Worm (Caenorhabditis elegans): ENCODE measurements around the gene nhr-234.

nhr-234 gene

DNA sequence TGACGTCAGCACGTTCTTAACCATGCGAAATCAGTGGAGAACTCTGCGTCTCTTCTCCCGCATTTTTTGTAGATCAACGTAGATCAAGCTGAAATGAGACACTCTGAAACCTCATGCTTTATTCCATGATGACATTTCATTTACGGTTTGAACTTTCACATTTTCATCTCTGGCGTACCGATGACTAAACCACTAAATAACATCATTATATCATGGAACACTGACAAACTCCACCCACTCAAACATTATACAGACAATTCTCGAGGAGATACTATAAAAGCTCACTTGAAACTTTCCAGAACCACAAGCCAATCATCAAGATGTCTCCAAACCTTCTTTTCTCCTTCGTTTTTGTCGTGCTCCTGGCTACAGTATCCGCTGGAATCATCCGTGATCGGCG lies 9.6 kb upstream of the nhr-234 start, which contains the start of gene nspe-7:
TSS of gene nspe-7 (plus strand) at position 301 of the 400 bp plus-strand sequence.
- no peak for TF ChIP-seq nhr-237 (tag; optimal IDR thresholded peaks at IDR 0.05)
- TF ChIP-seq mep-1 (tag; optimal IDR thresholded peaks at IDR 0.05) = no peak
- TF ChIP-seq nhr-76 (tag; optimal IDR thresholded peaks at IDR 0.05) = no peak
- no peak for TF ChIP-seq snpc-4 (tag; optimal IDR thresholded peaks at IDR 0.05)
- no peak for TF ChIP-seq lin-32 (GFP tag; optimal IDR thresholded peaks at IDR 0.05)
- TF ChIP-seq mab-5 (tag; optimal IDR thresholded peaks at IDR 0.05) = no peak
- TF ChIP-seq elt-1 (tag; optimal IDR thresholded peaks at IDR 0.05; ENCODE audit: borderline replicate concordance, insufficient read depth) = no peak
- no peak for TF ChIP-seq ces-1 (GFP tag; optimal IDR thresholded peaks at IDR 0.05)
- TF ChIP-seq cnd-1 (tag; optimal IDR thresholded peaks at IDR 0.05) = no peak
- TF ChIP-seq ceh-43 (GFP tag; optimal IDR thresholded peaks at IDR 0.05) = no peak
- TF ChIP-seq bed-3 (GFP tag; optimal IDR thresholded peaks at IDR 0.05) = no peak
- no peak for TF ChIP-seq sem-2 (GFP tag; optimal IDR thresholded peaks at IDR 0.05)
- TF ChIP-seq M03D4.4 (tag; optimal IDR thresholded peaks at IDR 0.05) = no peak
- no peak for TF ChIP-seq unc-62 (GFP tag; optimal IDR thresholded peaks at IDR 0.05)
- TF ChIP-seq unc-39 (tag; optimal IDR thresholded peaks at IDR 0.05) = no peak
- TF ChIP-seq ztf-11 (tag; optimal IDR thresholded peaks at IDR 0.05) = no peak
- TF ChIP-seq nhr-12 (tag; optimal IDR thresholded peaks at IDR 0.05) = no peak
- no peak for TF ChIP-seq nhr-28 (tag; optimal IDR thresholded peaks at IDR 0.05)
- TF ChIP-seq sptf-1 (tag; optimal IDR thresholded peaks at IDR 0.05) = no peak

DNA sequence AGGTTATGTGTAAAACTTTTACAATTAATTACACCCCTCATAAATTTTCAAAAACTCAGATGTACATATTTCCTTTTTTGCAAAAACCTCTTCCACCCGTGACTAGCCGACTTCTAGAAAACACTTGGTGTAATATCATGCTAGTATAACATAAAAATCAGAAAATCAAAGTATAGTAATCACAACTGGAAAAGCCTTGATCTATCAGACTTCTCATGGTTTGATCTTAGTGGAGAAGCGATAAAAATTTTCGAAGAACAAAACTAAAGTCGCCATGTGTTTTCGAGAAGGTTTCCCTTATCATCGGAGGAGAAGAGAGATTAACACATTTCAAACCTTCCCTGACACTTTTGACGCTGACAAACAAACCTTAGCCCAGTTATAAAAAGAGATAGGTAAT lies 7.9 kb upstream of the nhr-234 start, which contains the start of gene nspe-5:
TSS of gene nspe-5 (plus strand) at position 301 of the 400 bp plus-strand sequence.
- TF ChIP-seq hlh-1 (tag; optimal IDR thresholded peaks at IDR 0.05) (no peak), mab-5 (tag; optimal IDR thresholded peaks at IDR 0.05) (no peak), tbx-8 (GFP tag; optimal IDR thresholded peaks at IDR 0.05) (no peak), ztf-11 (tag; optimal IDR thresholded peaks at IDR 0.05) (no peak), nhr-28 (tag; optimal IDR thresholded peaks at IDR 0.05) (no peak), nhr-76 (tag; optimal IDR thresholded peaks at IDR 0.05) (no peak), ham-2 (GFP tag; optimal IDR thresholded peaks at IDR 0.05) (no peak), nhr-237 (tag; optimal IDR thresholded peaks at IDR 0.05) (no peak), lin-13 (tag; optimal IDR thresholded peaks at IDR 0.05) (no peak), lin-32 (GFP tag; optimal IDR thresholded peaks at IDR 0.05) (no peak), mls-2 (tag; optimal IDR thresholded peaks at IDR 0.05) (no peak), ceh-43 (GFP tag; optimal IDR thresholded peaks at IDR 0.05) (no peak)

DNA sequence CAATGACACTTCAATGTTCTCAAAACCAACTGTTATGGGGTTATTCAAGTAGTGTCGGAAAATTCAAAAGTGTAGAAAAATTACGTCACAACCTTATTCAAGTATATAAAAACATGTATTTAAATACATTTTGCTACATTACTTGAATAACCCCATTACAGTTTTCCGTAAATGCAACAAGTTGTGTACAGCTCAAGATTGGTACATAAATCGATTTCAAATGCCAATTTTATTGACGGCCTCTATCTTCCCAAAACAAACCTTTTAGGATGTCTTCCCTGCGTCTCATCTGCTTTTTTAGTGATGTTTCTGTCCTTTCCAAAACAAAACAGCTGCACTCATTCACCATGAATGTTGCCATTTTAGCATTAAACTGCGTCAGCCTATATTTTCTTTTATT lies 7.1 kb upstream of the nhr-234 start, which contains the start of gene Y38E10A.28:
TSS of gene Y38E10A.28 (plus strand) at position 301 of the 400 bp plus-strand sequence.
- TF ChIP-seq nhr-237 (tag; optimal IDR thresholded peaks at IDR 0.05) = no peak
- TF ChIP-seq nhr-12 (tag; optimal IDR thresholded peaks at IDR 0.05) = no peak
- no peak for TF ChIP-seq ztf-11 (tag; optimal IDR thresholded peaks at IDR 0.05)
- no peak for TF ChIP-seq sptf-1 (tag; optimal IDR thresholded peaks at IDR 0.05)
- no peak for TF ChIP-seq ces-1 (GFP tag; optimal IDR thresholded peaks at IDR 0.05)
- no peak for TF ChIP-seq drap-1 (GFP tag; optimal IDR thresholded peaks at IDR 0.05)
- no peak for TF ChIP-seq cnd-1 (tag; optimal IDR thresholded peaks at IDR 0.05)
- TF ChIP-seq blmp-1 (tag; optimal IDR thresholded peaks at IDR 0.05) = no peak
- no peak for TF ChIP-seq lsy-2 (tag; optimal IDR thresholded peaks at IDR 0.05)
- TF ChIP-seq flh-1 (GFP tag; optimal IDR thresholded peaks at IDR 0.05) = no peak
- no peak for TF ChIP-seq tbx-8 (GFP tag; optimal IDR thresholded peaks at IDR 0.05)
- TF ChIP-seq sem-2 (GFP tag; optimal IDR thresholded peaks at IDR 0.05) = no peak

DNA sequence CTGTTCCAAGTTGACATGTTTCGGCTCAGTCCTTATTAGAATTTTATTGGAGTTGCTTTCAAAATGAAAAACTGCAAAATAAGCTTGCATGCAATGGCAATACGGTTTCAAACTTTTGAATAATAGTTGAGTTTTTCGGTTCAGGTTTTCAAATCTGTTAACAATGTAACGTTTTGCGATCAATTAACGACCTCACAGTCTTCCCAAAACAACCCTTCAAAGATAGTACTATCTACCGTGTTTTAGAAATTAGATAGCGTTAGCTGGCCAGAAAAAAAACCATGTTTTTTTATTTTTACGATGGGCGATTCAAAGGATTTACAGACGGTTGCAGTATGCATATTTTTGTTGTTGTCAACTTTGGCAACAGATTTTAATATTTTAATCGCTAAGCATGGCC lies 5.6 kb upstream of the nhr-234 start, which contains the start of gene Y38E10A.34:
TSS of gene Y38E10A.34 (plus strand) at position 301 of the 400 bp plus-strand sequence.
- TF ChIP-seq ceh-39 (tag; optimal IDR thresholded peaks at IDR 0.05) (no peak), unc-62 (GFP tag; optimal IDR thresholded peaks at IDR 0.05) (no peak), pha-4 (tag; optimal IDR thresholded peaks at IDR 0.05) (no peak), sem-2 (GFP tag; optimal IDR thresholded peaks at IDR 0.05) (no peak), lsy-2 (tag; optimal IDR thresholded peaks at IDR 0.05) (no peak), unc-120 (tag; optimal IDR thresholded peaks at IDR 0.05; ENCODE audit: poor library complexity, severe bottlenecking) (no peak), ham-2 (GFP tag; optimal IDR thresholded peaks at IDR 0.05) (no peak), mls-2 (tag; optimal IDR thresholded peaks at IDR 0.05) (no peak), nhr-2 (tag; optimal IDR thresholded peaks at IDR 0.05) (no peak), nhr-237 (tag; optimal IDR thresholded peaks at IDR 0.05) (no peak), zip-8 (tag; optimal IDR thresholded peaks at IDR 0.05) (no peak)

Data from whole organism, mixed stage, embryonic.